Worm (Caenorhabditis elegans) whole organism, L1 larva: ENCODE data around the gene ceh-36.

Experiments
- egl-13 ChIP-seq: sonication (generic microtip); optimal IDR thresholded peaks from 2 replicates; lab custom pipeline; 2016; ENCODE audit warnings: missing genotype, missing genetic modification reagents, missing genetic modification characterization, missing compliant biosample characterization
- fkh-10 ChIP-seq: sonication (generic microtip); optimal IDR thresholded peaks from 2 replicates; lab custom pipeline; 2017; ENCODE audit warnings: missing biosample characterization, missing genetic modification reagents, missing genetic modification characterization
- lin-15B ChIP-seq: fragments of 150-350 bp; sonication (generic microtip); optimal IDR thresholded peaks from 3 replicates; lab custom pipeline; 2014; ENCODE audit warnings: missing biosample characterization, missing genetic modification characterization
- unc-62 ChIP-seq: fragments of 150-350 bp; optimal IDR thresholded peaks from 2 replicates; lab custom pipeline; 2014; ENCODE audit warnings: missing biosample characterization, missing genetic modification reagents, missing genetic modification characterization

ce11 chrX:14145634-14146033 is 40.7 kb downstream of the ceh-36 start:
- no peak for TF ChIP-seq unc-62 (GFP tag; lab: Kevin White, UChicago)
- no peak for TF ChIP-seq lin-15B
- TF ChIP-seq fkh-10, result no peak
- no peak for TF ChIP-seq egl-13 (tag; lab: Kevin White, UChicago)
